Worm (Caenorhabditis elegans): Measurements from ENCODE around the gene T26C11.8.

DNA sequence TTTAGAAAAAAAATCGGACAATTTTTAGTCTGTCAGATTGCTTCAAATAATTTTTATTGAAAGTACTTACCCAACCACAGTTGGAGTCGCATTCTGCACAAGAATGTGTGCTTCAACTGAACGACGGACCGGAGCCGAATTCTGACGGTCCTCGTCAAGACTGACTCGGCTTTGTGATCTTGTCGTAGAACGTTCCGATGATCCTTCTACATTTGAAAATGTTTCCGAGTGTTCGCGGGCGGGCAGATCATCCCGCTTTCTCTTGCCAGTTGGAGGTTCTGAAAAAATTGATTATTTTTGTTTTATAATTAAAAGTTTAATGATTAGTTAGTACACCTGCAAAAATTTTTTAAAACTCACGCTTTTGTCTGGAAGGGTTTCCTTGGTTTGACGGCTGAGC, 12.8 kb upstream of the T26C11.8 start:
- TF ChIP-seq nhr-237 (tag; optimal IDR thresholded peaks at IDR 0.05) (no peak), dmd-4 (tag; optimal IDR thresholded peaks at IDR 0.05) (no peak)
